Fruit fly (Drosophila melanogaster): ENCODE measurements around the gene Mgat2.

Mgat2 gene

dm6 chr3R:29982027-29982426 lies 40.0 kb downstream of the Mgat2 start (continued):
- no peak for TF ChIP-seq CG3995 (GFP tag; optimal IDR thresholded peaks at IDR 0.05)
- peak; percentile 33; the same call in 1 of the 3 replicates for TF ChIP-seq tgo (GFP tag; IDR thresholded peaks at IDR 0.05)
- no peak for TF ChIP-seq exex (tag; optimal IDR thresholded peaks at IDR 0.05)
- TF ChIP-seq CG10565 (GFP tag; optimal IDR thresholded peaks at IDR 0.05) = no peak
- 0 out of 3 replicates have a peak, but pooled peaks have one; percentile 33 for TF ChIP-seq ken (GFP tag; IDR thresholded peaks at IDR 0.05)
- TF ChIP-seq her (GFP tag; optimal IDR thresholded peaks at IDR 0.05) = no peak
- TF ChIP-seq CG11695 (GFP tag; IDR thresholded peaks at IDR 0.05) = 0 out of 3 replicates have a peak, but pooled peaks have one; percentile 13
- TF ChIP-seq CG34376 (GFP tag; optimal IDR thresholded peaks at IDR 0.05) = no peak
- peak; percentile 41 for TF ChIP-seq Blimp-1 (GFP tag; optimal IDR thresholded peaks at IDR 0.05)
- TF ChIP-seq gt (GFP tag; IDR thresholded peaks at IDR 0.05) = no peak
- no peak for TF ChIP-seq dimm (GFP tag; IDR thresholded peaks at IDR 0.05)
- TF ChIP-seq H2.0 (GFP tag; IDR thresholded peaks at IDR 0.05) = 0 out of 2 replicates have a peak, but pooled peaks have one; percentile 8
- peak; percentile 16 for TF ChIP-seq Xbp1 (GFP tag; optimal IDR thresholded peaks at IDR 0.05)
- peak; percentile 6 for TF ChIP-seq CG15269 (tag; optimal IDR thresholded peaks at IDR 0.05)
- no peak for TF ChIP-seq rib (GFP tag; IDR thresholded peaks at IDR 0.05)
- 0 out of 2 replicates have a peak, but pooled peaks have one; percentile 38 for TF ChIP-seq CG14441 (GFP tag; IDR thresholded peaks at IDR 0.05)
- no peak for TF ChIP-seq ase (GFP tag; IDR thresholded peaks at IDR 0.05)
- TF ChIP-seq sisA (GFP tag; IDR thresholded peaks at IDR 0.05) = peak; percentile 44
- no peak for TF ChIP-seq Abd-B (GFP tag; optimal IDR thresholded peaks at IDR 0.05)
- TF ChIP-seq CG13424 (tag; optimal IDR thresholded peaks at IDR 0.05) = peak; percentile 17
- no peak for TF ChIP-seq lov (optimal IDR thresholded peaks at IDR 0.05)
- TF ChIP-seq lov (GFP tag; IDR thresholded peaks at IDR 0.05) = 0 out of 3 replicates have a peak, but pooled peaks have one; percentile 43
- peak; percentile 60 for TF ChIP-seq dysf (GFP tag; IDR thresholded peaks at IDR 0.05)
- peak; percentile 23; the same call in 1 of the 2 replicates for TF ChIP-seq vvl (GFP tag; IDR thresholded peaks at IDR 0.05)
- TF ChIP-seq CG11456 (GFP tag; IDR thresholded peaks at IDR 0.05) = 0 out of 3 replicates have a peak, but pooled peaks have one; percentile 30
- peak; percentile 17 for TF ChIP-seq unpg (GFP tag; optimal IDR thresholded peaks at IDR 0.05)
- TF ChIP-seq onecut (GFP tag; IDR thresholded peaks at IDR 0.05) = no peak
- no peak for TF ChIP-seq CG8765 (GFP tag; IDR thresholded peaks at IDR 0.05)
- TF ChIP-seq CG8944 (GFP tag; optimal IDR thresholded peaks at IDR 0.05) = no peak
- TF ChIP-seq CG8359 (GFP tag; optimal IDR thresholded peaks at IDR 0.05; ENCODE audit: borderline replicate concordance) = no peak
- TF ChIP-seq CG2889 (GFP tag; IDR thresholded peaks at IDR 0.05) = 0 out of 3 replicates have a peak, but pooled peaks have one; percentile 18
- TF ChIP-seq CG17186 (GFP tag; optimal IDR thresholded peaks at IDR 0.05) = no peak
- no peak for TF ChIP-seq chinmo (GFP tag; IDR thresholded peaks at IDR 0.05; ENCODE audit: partially characterized antibody)
- TF ChIP-seq ERR (GFP tag; optimal IDR thresholded peaks at IDR 0.05) = no peak
- peak; percentile 7 for TF ChIP-seq Ets65A (GFP tag)
- TF ChIP-seq CG5245 (GFP tag; optimal IDR thresholded peaks at IDR 0.05) = no peak
- TF ChIP-seq prd (optimal IDR thresholded peaks at IDR 0.05) = no peak
- TF ChIP-seq prd (GFP tag; IDR thresholded peaks at IDR 0.05) = peak; percentile 25; the same call in 1 of the 3 replicates
- no peak for TF ChIP-seq CG7372 (GFP tag; IDR thresholded peaks at IDR 0.05)
- no peak for TF ChIP-seq jigr1 (GFP tag; IDR thresholded peaks at IDR 0.05)
- TF ChIP-seq CG8290 (GFP tag; optimal IDR thresholded peaks at IDR 0.05) = no peak
- no peak for TF ChIP-seq CG8290 (tag; optimal IDR thresholded peaks at IDR 0.05)
- 0 out of 2 replicates have a peak, but pooled peaks have one; percentile 15 for TF ChIP-seq CG32532 (GFP tag; IDR thresholded peaks at IDR 0.05)
- no peak for TF ChIP-seq mam (GFP tag; optimal IDR thresholded peaks at IDR 0.05)

All from whole organism, embryonic.